Worm (Caenorhabditis elegans): Measurements from ENCODE around the gene F17C8.9.
A peak's percentile ranks its signal among the peaks of the same experiment; 100 is the strongest.

Gene F17C8.9

DNA sequence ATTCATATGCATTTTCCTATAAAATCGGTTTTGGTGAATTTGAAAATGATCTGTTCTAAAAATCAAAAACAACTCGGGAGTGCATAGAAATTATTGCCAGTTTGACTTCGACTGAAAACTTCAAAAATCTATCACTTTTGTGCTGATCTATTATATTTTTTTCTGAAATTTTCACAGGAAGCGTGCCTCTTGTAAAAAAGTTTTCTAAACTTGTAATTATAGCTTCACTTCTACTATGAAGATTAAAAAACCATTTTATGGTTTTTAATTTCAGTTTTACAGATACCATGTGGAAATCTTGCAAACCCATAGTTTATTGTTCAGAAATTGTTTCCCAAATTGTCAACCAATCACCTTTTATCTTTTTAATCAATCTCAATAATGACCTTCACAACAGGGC lies at the start of gene F17C8.9:
TSS of gene F17C8.9 (plus strand) at position 301 of the 400 bp plus-strand sequence.
- TF ChIP-seq M03D4.4 (tag; optimal IDR thresholded peaks at IDR 0.05) (no peak), nhr-12 (tag; optimal IDR thresholded peaks at IDR 0.05) (no peak), lin-32 (GFP tag; optimal IDR thresholded peaks at IDR 0.05) (no peak), pha-4 (tag; optimal IDR thresholded peaks at IDR 0.05) (no peak), sptf-1 (tag; optimal IDR thresholded peaks at IDR 0.05) (no peak), bed-3 (GFP tag; optimal IDR thresholded peaks at IDR 0.05) (no peak), zip-8 (tag; optimal IDR thresholded peaks at IDR 0.05) (no peak), mab-5 (tag; optimal IDR thresholded peaks at IDR 0.05) (no peak), blmp-1 (tag; optimal IDR thresholded peaks at IDR 0.05) (no peak), nhr-2 (tag; optimal IDR thresholded peaks at IDR 0.05) (no peak), ceh-43 (GFP tag; optimal IDR thresholded peaks at IDR 0.05) (no peak), ham-2 (GFP tag; optimal IDR thresholded peaks at IDR 0.05) (no peak), ceh-83 (GFP tag; optimal IDR thresholded peaks at IDR 0.05) (no peak), unc-39 (tag; optimal IDR thresholded peaks at IDR 0.05) (no peak), unc-120 (tag; optimal IDR thresholded peaks at IDR 0.05; ENCODE audit: poor library complexity, severe bottlenecking) (no peak), nhr-76 (tag; optimal IDR thresholded peaks at IDR 0.05) (no peak), elt-1 (tag; optimal IDR thresholded peaks at IDR 0.05; ENCODE audit: borderline replicate concordance, insufficient read depth) (no peak), flh-1 (GFP tag; optimal IDR thresholded peaks at IDR 0.05) (no peak), elt-3 (tag; optimal IDR thresholded peaks at IDR 0.05) (no peak), nhr-237 (tag; optimal IDR thresholded peaks at IDR 0.05) (no peak)

DNA sequence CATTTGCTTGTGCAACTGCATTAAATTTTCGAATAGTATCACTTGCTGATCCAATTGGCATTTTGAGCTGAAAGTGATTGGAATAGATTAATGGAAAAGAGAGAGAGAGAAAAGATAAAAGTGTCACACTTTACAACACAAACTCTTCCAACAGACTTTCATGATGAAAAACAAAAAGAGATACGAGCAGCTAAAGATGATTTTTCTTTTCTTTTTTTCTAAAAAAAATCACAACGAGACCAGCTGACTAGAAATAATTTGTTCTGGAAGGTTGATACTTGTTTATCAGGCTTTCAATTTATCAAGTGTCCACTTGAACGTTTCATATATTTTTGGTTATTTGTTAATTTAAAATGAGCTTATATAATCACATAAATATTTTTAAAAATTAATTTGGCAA lies 47.0 kb upstream of the F17C8.9 start:
- TF ChIP-seq hlh-1 (tag; optimal IDR thresholded peaks at IDR 0.05): no peak
- TF ChIP-seq drap-1 (GFP tag; optimal IDR thresholded peaks at IDR 0.05): no peak
- TF ChIP-seq unc-62 (GFP tag; optimal IDR thresholded peaks at IDR 0.05): peak; percentile 60
- TF ChIP-seq sem-2 (GFP tag; optimal IDR thresholded peaks at IDR 0.05): no peak
- no peak for TF ChIP-seq lsy-2 (tag; optimal IDR thresholded peaks at IDR 0.05)

DNA sequence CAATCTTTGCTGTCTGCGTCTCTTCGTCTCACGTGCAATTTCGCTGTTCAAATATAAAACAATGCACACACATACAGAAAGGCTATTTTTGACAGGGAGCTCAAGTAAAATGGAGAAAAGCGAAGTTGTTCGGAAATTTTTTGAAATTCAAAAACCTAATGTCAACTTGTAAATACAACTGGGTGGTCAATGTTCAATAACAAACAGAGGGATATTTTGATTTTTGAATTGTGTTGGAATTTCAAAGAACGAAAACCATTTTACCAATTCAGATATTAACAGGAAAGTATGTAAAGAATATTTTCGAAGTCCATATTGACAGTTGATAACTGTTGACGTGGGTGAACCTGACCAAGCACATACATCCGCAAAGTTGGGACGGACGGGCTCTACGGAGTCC lies 45.8 kb upstream of the F17C8.9 start, which contains the start of gene tag-243:
TSS of gene tag-243 (minus strand) at position 101 of the 400 bp plus-strand sequence.
- TF ChIP-seq ztf-11 (tag; optimal IDR thresholded peaks at IDR 0.05) (no peak), M03D4.4 (tag; optimal IDR thresholded peaks at IDR 0.05) (no peak), blmp-1 (tag; optimal IDR thresholded peaks at IDR 0.05) (no peak), unc-62 (GFP tag; optimal IDR thresholded peaks at IDR 0.05) (no peak), nhr-28 (tag; optimal IDR thresholded peaks at IDR 0.05) (no peak), tbx-8 (GFP tag; optimal IDR thresholded peaks at IDR 0.05) (no peak), zip-8 (tag; optimal IDR thresholded peaks at IDR 0.05) (no peak), nhr-237 (tag; optimal IDR thresholded peaks at IDR 0.05) (no peak), hlh-1 (tag; optimal IDR thresholded peaks at IDR 0.05) (no peak), sptf-1 (tag; optimal IDR thresholded peaks at IDR 0.05) (no peak), elt-1 (tag; optimal IDR thresholded peaks at IDR 0.05; ENCODE audit: borderline replicate concordance, insufficient read depth) (no peak), ces-1 (GFP tag; optimal IDR thresholded peaks at IDR 0.05) (no peak)

DNA sequence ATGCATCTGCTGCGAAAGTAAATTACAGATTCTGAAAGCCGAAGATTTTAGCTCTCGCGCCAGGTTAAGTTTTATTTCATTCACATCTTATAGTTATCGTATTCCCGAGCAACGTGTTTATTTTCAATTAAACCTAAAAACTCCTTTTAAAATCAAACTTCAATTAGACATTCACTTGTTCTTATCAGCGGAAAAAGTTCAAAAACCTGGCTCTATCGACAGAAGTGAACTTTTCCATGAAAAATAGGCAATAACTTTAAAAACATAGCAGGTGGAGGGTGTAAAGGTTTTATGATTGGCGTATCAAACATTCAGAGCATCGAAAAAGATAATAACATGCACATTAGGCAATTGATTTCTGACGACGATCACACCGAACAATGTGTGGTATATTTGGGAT lies 45.2 kb upstream of the F17C8.9 start, which contains the start of gene ppat-1:
TSS of gene ppat-1 (plus strand) at position 316 of the 400 bp plus-strand sequence.
- TF ChIP-seq ceh-39 (tag; optimal IDR thresholded peaks at IDR 0.05): no peak
- TF ChIP-seq flh-1 (GFP tag; optimal IDR thresholded peaks at IDR 0.05): no peak
- TF ChIP-seq mab-5 (tag; optimal IDR thresholded peaks at IDR 0.05): no peak
- TF ChIP-seq ceh-83 (GFP tag; optimal IDR thresholded peaks at IDR 0.05): no peak
- TF ChIP-seq hlh-1 (tag; optimal IDR thresholded peaks at IDR 0.05): no peak
- no peak for TF ChIP-seq drap-1 (GFP tag; optimal IDR thresholded peaks at IDR 0.05)
- TF ChIP-seq lin-13 (tag; optimal IDR thresholded peaks at IDR 0.05): no peak
- TF ChIP-seq lin-32 (GFP tag; optimal IDR thresholded peaks at IDR 0.05): no peak
- TF ChIP-seq unc-120 (tag; optimal IDR thresholded peaks at IDR 0.05; ENCODE audit: poor library complexity, severe bottlenecking): no peak
- no peak for TF ChIP-seq elt-1 (tag; optimal IDR thresholded peaks at IDR 0.05; ENCODE audit: borderline replicate concordance, insufficient read depth)
- TF ChIP-seq elt-3 (tag; optimal IDR thresholded peaks at IDR 0.05): no peak
- no peak for TF ChIP-seq lsy-2 (tag; optimal IDR thresholded peaks at IDR 0.05)
- TF ChIP-seq ham-2 (GFP tag; optimal IDR thresholded peaks at IDR 0.05): no peak
- TF ChIP-seq snpc-4 (tag; optimal IDR thresholded peaks at IDR 0.05): no peak
- no peak for TF ChIP-seq unc-62 (GFP tag; optimal IDR thresholded peaks at IDR 0.05)
- TF ChIP-seq tbx-8 (GFP tag; optimal IDR thresholded peaks at IDR 0.05): no peak

DNA sequence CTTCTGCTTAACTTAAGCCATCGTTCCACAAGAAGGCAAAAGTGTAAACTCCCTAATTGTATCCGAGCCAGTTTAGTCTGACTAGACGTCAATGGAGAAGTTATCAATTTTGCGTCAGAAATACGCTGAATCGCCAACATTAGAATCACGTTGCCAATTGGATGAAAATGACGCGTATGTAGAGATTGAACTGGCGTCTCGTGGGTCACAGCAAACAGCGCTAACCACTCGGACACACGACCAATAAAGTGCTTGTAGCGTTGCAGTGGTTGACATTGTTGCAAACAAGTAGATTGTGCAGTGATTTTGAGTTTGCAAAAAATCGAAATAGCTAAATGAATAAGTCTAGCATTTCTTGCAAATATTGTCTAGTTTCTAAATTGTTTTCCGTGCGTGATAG lies 44.6 kb upstream of the F17C8.9 start:
- TF ChIP-seq lin-32 (GFP tag; optimal IDR thresholded peaks at IDR 0.05) (peak; percentile 81), drap-1 (GFP tag; optimal IDR thresholded peaks at IDR 0.05) (peak; percentile 89), ceh-39 (tag; optimal IDR thresholded peaks at IDR 0.05) (no peak), ham-2 (GFP tag; optimal IDR thresholded peaks at IDR 0.05) (peak; percentile 82), nhr-2 (tag; optimal IDR thresholded peaks at IDR 0.05) (no peak), nhr-76 (tag; optimal IDR thresholded peaks at IDR 0.05) (no peak), unc-39 (tag; optimal IDR thresholded peaks at IDR 0.05) (no peak), lin-13 (tag; optimal IDR thresholded peaks at IDR 0.05) (peak; percentile 38), mab-5 (tag; optimal IDR thresholded peaks at IDR 0.05) (no peak), flh-1 (GFP tag; optimal IDR thresholded peaks at IDR 0.05) (peak; percentile 72), ceh-83 (GFP tag; optimal IDR thresholded peaks at IDR 0.05) (peak; percentile 85), elt-3 (tag; optimal IDR thresholded peaks at IDR 0.05) (no peak), sem-2 (GFP tag; optimal IDR thresholded peaks at IDR 0.05) (peak; percentile 78), unc-62 (GFP tag; optimal IDR thresholded peaks at IDR 0.05) (no peak), snpc-4 (tag; optimal IDR thresholded peaks at IDR 0.05) (no peak), elt-1 (tag; optimal IDR thresholded peaks at IDR 0.05; ENCODE audit: borderline replicate concordance, insufficient read depth) (no peak), nhr-12 (tag; optimal IDR thresholded peaks at IDR 0.05) (peak; percentile 26), unc-120 (tag; optimal IDR thresholded peaks at IDR 0.05; ENCODE audit: poor library complexity, severe bottlenecking) (peak; percentile 71), pha-4 (tag; optimal IDR thresholded peaks at IDR 0.05) (peak; percentile 50), hlh-1 (tag; optimal IDR thresholded peaks at IDR 0.05) (peak; percentile 30), mep-1 (tag; optimal IDR thresholded peaks at IDR 0.05) (peak; percentile 41), lsy-2 (tag; optimal IDR thresholded peaks at IDR 0.05) (no peak), nhr-28 (tag; optimal IDR thresholded peaks at IDR 0.05) (no peak), ces-1 (GFP tag; optimal IDR thresholded peaks at IDR 0.05) (no peak), bed-3 (GFP tag; optimal IDR thresholded peaks at IDR 0.05) (peak; percentile 77), cnd-1 (tag; optimal IDR thresholded peaks at IDR 0.05) (peak; percentile 93), ceh-43 (GFP tag; optimal IDR thresholded peaks at IDR 0.05) (peak; percentile 78), tbx-8 (GFP tag; optimal IDR thresholded peaks at IDR 0.05) (peak; percentile 57), zip-8 (tag; optimal IDR thresholded peaks at IDR 0.05) (no peak), mls-2 (tag; optimal IDR thresholded peaks at IDR 0.05) (peak; percentile 85), M03D4.4 (tag; optimal IDR thresholded peaks at IDR 0.05) (peak; percentile 87)
